Worm (Caenorhabditis elegans) whole organism, L4 larva: Measurements from ENCODE around the gene srj-26.

ENCODE experiments used
- aly-2 ChIP-seq: sonication (generic microtip); optimal IDR thresholded peaks from 2 replicates; lab custom pipeline; 2018; ENCODE audit warnings: missing biosample characterization, missing genetic modification characterization
- ama-1 ChIP-seq: fragments of 150-350 bp; optimal IDR thresholded peaks from 2 replicates; lab custom pipeline; 2014; ENCODE audit warnings: inconsistent platforms, mixed read lengths
- arid-1 ChIP-seq: fragments of 200-800 bp; sonication (Bioruptor generic); conservative IDR thresholded peaks from 2 replicates; pipeline ENCODE4 v1.3.6; 2022; ENCODE audit warnings: missing genetic modification reagents, missing genetic modification characterization, missing compliant biosample characterization
- ceh-32 ChIP-seq: sonication (generic microtip); optimal IDR thresholded peaks from 2 replicates; lab custom pipeline; 2016; ENCODE audit warnings: mild to moderate bottlenecking, missing genetic modification characterization, missing compliant biosample characterization; ENCODE audit not compliant: poor library complexity
- lin-29 ChIP-seq: fragments of 200-800 bp; sonication (Bioruptor generic); IDR thresholded peaks from 2 replicates; pipeline ENCODE4 v1.3.6; 2022; ENCODE audit warnings: missing genetic modification reagents, missing genetic modification characterization, missing compliant biosample characterization
- lin-39 ChIP-seq: fragments of 150-350 bp; optimal IDR thresholded peaks from 2 replicates; lab custom pipeline; 2014; ENCODE audit warnings: missing biosample characterization, missing genetic modification reagents, missing genetic modification characterization
- nhr-10 ChIP-seq: fragments of 150-350 bp; optimal IDR thresholded peaks from 2 replicates; lab custom pipeline; 2014; ENCODE audit warnings: missing biosample characterization, missing genetic modification characterization
- nhr-11 ChIP-seq: fragments of 150-350 bp; optimal IDR thresholded peaks from 2 replicates; lab custom pipeline; 2014; ENCODE audit warnings: missing biosample characterization, missing genetic modification characterization
- nhr-28 ChIP-seq: fragments of 150-350 bp; optimal IDR thresholded peaks from 2 replicates; lab custom pipeline; 2014; ENCODE audit warnings: missing biosample characterization, missing genetic modification characterization
- snpc-4 ChIP-seq: fragments of 150-350 bp; optimal IDR thresholded peaks from 2 replicates; lab custom pipeline; 2014; ENCODE audit warnings: missing biosample characterization, missing genetic modification characterization
- spr-1 ChIP-seq: sonication (generic microtip); optimal IDR thresholded peaks from 2 replicates; lab custom pipeline; 2016; ENCODE audit warnings: mild to moderate bottlenecking, missing genetic modification characterization, missing compliant biosample characterization
- unc-39 ChIP-seq: sonication (generic microtip); optimal IDR thresholded peaks from 2 replicates; lab custom pipeline; 2017; ENCODE audit warnings: missing biosample characterization, missing genetic modification characterization

DNA sequence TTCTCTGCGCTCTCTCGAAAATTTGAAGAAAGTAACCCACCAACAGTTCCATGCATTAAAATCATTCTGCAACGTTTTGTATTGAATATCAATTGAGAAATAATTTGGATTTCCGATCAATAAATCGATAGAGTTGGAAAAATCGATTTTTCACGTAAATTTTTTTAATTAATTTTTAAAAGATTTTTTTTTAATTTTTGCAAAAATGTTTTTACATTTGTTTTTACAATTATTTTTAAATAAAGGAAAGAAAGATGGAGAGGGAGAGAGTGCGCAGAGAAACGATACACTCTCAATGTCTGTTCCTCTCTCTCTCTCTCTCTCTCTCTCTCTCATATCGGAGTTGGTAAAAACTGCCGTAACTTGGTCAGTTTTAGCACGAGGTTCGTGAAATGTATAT, 4.6 kb downstream of the srj-26 start, which contains the start of gene ZK262.19:
- TF ChIP-seq aly-2 = no peak
- no peak for TF ChIP-seq lin-39 (tag; lab: Kevin White, UChicago)
- no peak for TF ChIP-seq nhr-11 (tag; lab: Kevin White, UChicago)
- TF ChIP-seq nhr-28 (tag; lab: Kevin White, UChicago) = no peak
- TF ChIP-seq nhr-10 (tag; lab: Kevin White, UChicago) = no peak
- TF ChIP-seq ceh-32 (tag; lab: Kevin White, UChicago) = no peak
- no peak for TF ChIP-seq arid-1
- TF ChIP-seq ama-1 (lab: Kevin White, UChicago) = no peak
- TF ChIP-seq snpc-4 (tag; lab: Kevin White, UChicago) = no peak
- TF ChIP-seq spr-1 (tag; lab: Kevin White, UChicago) = no peak
- TF ChIP-seq unc-39 (tag; lab: Kevin White, UChicago) = no peak
- TF ChIP-seq lin-29 = no peak
